Worm (Caenorhabditis elegans) whole organism, L4 larva: ENCODE results near the gene rpn-6.2.

Source experiments
- D1046.2 ChIP-seq: fragments of 200-800 bp; sonication (Bioruptor generic); IDR thresholded peaks from 2 replicates; pipeline ENCODE4 v1.3.6; 2022; ENCODE audit warnings: missing genetic modification characterization, missing compliant biosample characterization
- F10B5.3 ChIP-seq: sonication (generic microtip); optimal IDR thresholded peaks from 2 replicates; lab custom pipeline; 2016; ENCODE audit warnings: mild to moderate bottlenecking, missing genetic modification characterization, missing compliant biosample characterization
- F26F4.8 ChIP-seq: fragments of 200-800 bp; sonication (Bioruptor generic); conservative IDR thresholded peaks from 2 replicates; pipeline ENCODE4 v1.3.6; 2022; ENCODE audit warnings: missing genetic modification characterization, missing compliant biosample characterization
- F37D6.2 ChIP-seq: sonication (generic microtip); optimal IDR thresholded peaks from 2 replicates; lab custom pipeline; 2016; ENCODE audit warnings: mild to moderate bottlenecking, missing genetic modification characterization, missing compliant biosample characterization
- R02D3.7 ChIP-seq: fragments of 150-350 bp; sonication (generic microtip); optimal IDR thresholded peaks from 3 replicates; lab custom pipeline; 2014; ENCODE audit warnings: missing biosample characterization, missing genetic modification characterization
- T20F7.1 ChIP-seq: fragments of 200-800 bp; sonication (Bioruptor generic); optimal IDR thresholded peaks from 2 replicates; lab custom pipeline; 2018; ENCODE audit warnings: mild to moderate bottlenecking, missing genetic modification characterization, missing compliant biosample characterization
- Y75B8A.6 ChIP-seq: fragments of 200-800 bp; sonication (Bioruptor generic); IDR thresholded peaks from 2 replicates; pipeline ENCODE4 v1.3.6; 2022; ENCODE audit warnings: missing genetic modification reagents, missing genetic modification characterization, missing compliant biosample characterization
- ZK337.2 ChIP-seq: fragments of 200-800 bp; sonication (Bioruptor generic); IDR thresholded peaks from 2 replicates; pipeline ENCODE4 v1.3.6; 2022; ENCODE audit warnings: missing genetic modification reagents, missing genetic modification characterization, missing compliant biosample characterization
- ZK546.5 ChIP-seq, 2 experiments: sonication (generic microtip); optimal IDR thresholded peaks; 2 replicates each; lab custom pipeline; 2017; ENCODE audit warnings: missing biosample characterization in 2 of 2, missing genetic modification characterization in 2 of 2
- aha-1 ChIP-seq: fragments of 150-350 bp; peaks from one replicate; lab custom pipeline; 2014; ENCODE audit warnings: missing biosample characterization, missing genetic modification characterization
- ama-1 ChIP-seq: fragments of 150-350 bp; optimal IDR thresholded peaks from 2 replicates; lab custom pipeline; 2014; ENCODE audit warnings: inconsistent platforms, mixed read lengths
- ceh-28 ChIP-seq: fragments of 150-350 bp; optimal IDR thresholded peaks from 2 replicates; lab custom pipeline; 2014; ENCODE audit warnings: missing biosample characterization, missing genetic modification reagents, missing genetic modification characterization
- ceh-44 ChIP-seq: fragments of 200-800 bp; sonication (Bioruptor generic); IDR thresholded peaks from 2 replicates; pipeline ENCODE4 v1.3.6; 2022; ENCODE audit warnings: missing genetic modification reagents, missing genetic modification characterization, missing compliant biosample characterization
- ceh-82 ChIP-seq: sonication (generic microtip); optimal IDR thresholded peaks from 2 replicates; lab custom pipeline; 2017; ENCODE audit warnings: missing biosample characterization, missing genetic modification characterization
- ctbp-1 ChIP-seq: fragments of 200-800 bp; sonication (Bioruptor generic); IDR thresholded peaks from 2 replicates; pipeline ENCODE4 v1.3.6; 2022; ENCODE audit warnings: missing genetic modification reagents, missing genetic modification characterization, missing compliant biosample characterization
- daf-12 ChIP-seq: fragments of 150-350 bp; optimal IDR thresholded peaks from 2 replicates; lab custom pipeline; 2014; ENCODE audit warnings: missing biosample characterization, missing genetic modification reagents, missing genetic modification characterization
- daf-8 ChIP-seq: fragments of 200-800 bp; sonication (Bioruptor generic); IDR thresholded peaks from 2 replicates; pipeline ENCODE4 v1.3.6; 2022; ENCODE audit warnings: missing genetic modification characterization, missing compliant biosample characterization
- dmd-6 ChIP-seq: fragments of 200-800 bp; sonication (Bioruptor generic); IDR thresholded peaks from 2 replicates; pipeline ENCODE4 v1.3.6; 2022; ENCODE audit warnings: missing genetic modification reagents, missing genetic modification characterization, missing compliant biosample characterization
- dmd-8 ChIP-seq: fragments of 200-800 bp; sonication (Bioruptor generic); IDR thresholded peaks from 2 replicates; pipeline ENCODE4 v1.3.6; 2022; ENCODE audit warnings: missing genetic modification characterization, missing compliant biosample characterization
- dpl-1 ChIP-seq: fragments of 150-350 bp; optimal IDR thresholded peaks from 2 replicates; lab custom pipeline; 2014; ENCODE audit warnings: missing biosample characterization, missing genetic modification reagents, missing genetic modification characterization
- duxl-1 ChIP-seq: sonication (generic microtip); optimal IDR thresholded peaks from 2 replicates; lab custom pipeline; 2016; ENCODE audit warnings: mild to moderate bottlenecking, missing genetic modification characterization, moderate library complexity, missing compliant biosample characterization; ENCODE audit not compliant: poor library complexity
- dve-1 ChIP-seq: sonication (generic microtip); optimal IDR thresholded peaks from 2 replicates; lab custom pipeline; 2017; ENCODE audit warnings: antibody characterized with exemption, mild to moderate bottlenecking, missing genetic modification characterization, missing compliant biosample characterization; ENCODE audit not compliant: insufficient read depth
- hlh-11 ChIP-seq: fragments of 200-800 bp; sonication (Bioruptor generic); optimal IDR thresholded peaks from 2 replicates; lab custom pipeline; 2018; ENCODE audit warnings: mild to moderate bottlenecking, missing genetic modification characterization, missing compliant biosample characterization
- hlh-30 ChIP-seq: sonication (generic microtip); optimal IDR thresholded peaks from 2 replicates; lab custom pipeline; 2017; ENCODE audit warnings: antibody characterized with exemption, mild to moderate bottlenecking, missing genetic modification characterization, missing compliant biosample characterization; ENCODE audit not compliant: insufficient read depth
- hmg-1.1 ChIP-seq: fragments of 200-800 bp; sonication (Bioruptor generic); IDR thresholded peaks from 2 replicates; pipeline ENCODE4 v1.3.6; 2022; ENCODE audit warnings: missing genetic modification reagents, missing genetic modification characterization, missing compliant biosample characterization
- jun-1 ChIP-seq: fragments of 150-350 bp; optimal IDR thresholded peaks from 2 replicates; lab custom pipeline; 2014; ENCODE audit warnings: missing biosample characterization, missing genetic modification reagents, missing genetic modification characterization
- lim-7 ChIP-seq: fragments of 200-800 bp; sonication (Bioruptor generic); IDR thresholded peaks from 2 replicates; pipeline ENCODE4 v1.3.6; 2022; ENCODE audit warnings: missing genetic modification characterization, missing compliant biosample characterization
- lin-15B ChIP-seq: fragments of 150-350 bp; sonication (generic microtip); optimal IDR thresholded peaks from 3 replicates; lab custom pipeline; 2014; ENCODE audit warnings: missing biosample characterization, missing genetic modification characterization
- lir-3 ChIP-seq: sonication (generic microtip); optimal IDR thresholded peaks from 2 replicates; lab custom pipeline; 2016; ENCODE audit warnings: mild to moderate bottlenecking, missing genetic modification characterization, missing compliant biosample characterization
- mdl-1 ChIP-seq, 2 experiments: fragments of 150-350 bp in 1 of 2; sonication (generic microtip) in 1 of 2; optimal IDR thresholded peaks; 2 replicates each; lab custom pipeline; 2014 to 2017; ENCODE audit warnings: missing biosample characterization in 2 of 2, missing genetic modification characterization in 2 of 2
- mep-1 ChIP-seq: fragments of 150-350 bp; sonication (generic microtip); optimal IDR thresholded peaks from 3 replicates; lab custom pipeline; 2014; ENCODE audit warnings: missing biosample characterization, missing genetic modification characterization
- mxl-2 ChIP-seq: fragments of 200-800 bp; sonication (Bioruptor generic); conservative IDR thresholded peaks from 2 replicates; pipeline ENCODE4 v1.3.6; 2022; ENCODE audit warnings: missing genetic modification reagents, missing genetic modification characterization, missing compliant biosample characterization
- mxl-3 ChIP-seq: fragments of 200-800 bp; sonication (Bioruptor generic); optimal IDR thresholded peaks from 2 replicates; lab custom pipeline; 2018; ENCODE audit warnings: mild to moderate bottlenecking, missing genetic modification characterization, missing compliant biosample characterization
- nhr-10 ChIP-seq: fragments of 150-350 bp; optimal IDR thresholded peaks from 2 replicates; lab custom pipeline; 2014; ENCODE audit warnings: missing biosample characterization, missing genetic modification characterization
- nhr-102 ChIP-seq: sonication (generic microtip); optimal IDR thresholded peaks from 2 replicates; lab custom pipeline; 2016; ENCODE audit warnings: mild to moderate bottlenecking, missing genetic modification characterization, moderate library complexity, missing compliant biosample characterization
- nhr-237 ChIP-seq: sonication (generic microtip); optimal IDR thresholded peaks from 2 replicates; lab custom pipeline; 2017; ENCODE audit warnings: missing biosample characterization, missing genetic modification characterization
- nhr-25 ChIP-seq: sonication (generic microtip); optimal IDR thresholded peaks from 2 replicates; lab custom pipeline; 2017; ENCODE audit warnings: missing genetic modification characterization, mild to moderate bottlenecking, missing compliant biosample characterization, antibody characterized with exemption, moderate library complexity, borderline replicate concordance; ENCODE audit not compliant: insufficient read depth
- nhr-28 ChIP-seq: fragments of 150-350 bp; optimal IDR thresholded peaks from 2 replicates; lab custom pipeline; 2014; ENCODE audit warnings: missing biosample characterization, missing genetic modification characterization
- nhr-48 ChIP-seq: sonication (generic microtip); optimal IDR thresholded peaks from 2 replicates; lab custom pipeline; 2016; ENCODE audit warnings: mild to moderate bottlenecking, missing genetic modification characterization, missing compliant biosample characterization
- nhr-77 ChIP-seq: fragments of 150-350 bp; optimal IDR thresholded peaks from 2 replicates; lab custom pipeline; 2014; ENCODE audit warnings: missing biosample characterization, missing genetic modification characterization
- set-16 ChIP-seq: fragments of 200-800 bp; sonication (Bioruptor generic); IDR thresholded peaks from 2 replicates; pipeline ENCODE4 v1.3.6; 2022; ENCODE audit warnings: missing genetic modification reagents, missing genetic modification characterization, missing compliant biosample characterization
- skn-1 ChIP-seq: fragments of 150-350 bp; optimal IDR thresholded peaks from 2 replicates; lab custom pipeline; 2014; ENCODE audit warnings: missing biosample characterization, missing genetic modification characterization
- snpc-1.2 ChIP-seq: fragments of 200-800 bp; sonication (Bioruptor generic); IDR thresholded peaks from 2 replicates; pipeline ENCODE4 v1.3.6; 2022; ENCODE audit warnings: missing genetic modification reagents, missing genetic modification characterization, missing compliant biosample characterization
- snpc-4 ChIP-seq: fragments of 150-350 bp; optimal IDR thresholded peaks from 2 replicates; lab custom pipeline; 2014; ENCODE audit warnings: missing biosample characterization, missing genetic modification characterization
- spr-1 ChIP-seq: sonication (generic microtip); optimal IDR thresholded peaks from 2 replicates; lab custom pipeline; 2016; ENCODE audit warnings: mild to moderate bottlenecking, missing genetic modification characterization, missing compliant biosample characterization
- tag-97 ChIP-seq: fragments of 200-800 bp; sonication (Bioruptor generic); IDR thresholded peaks from 2 replicates; pipeline ENCODE4 v1.3.6; 2022; ENCODE audit warnings: missing genetic modification characterization, missing compliant biosample characterization
- tra-1 ChIP-seq: fragments of 200-800 bp; sonication (Bioruptor generic); IDR thresholded peaks from 2 replicates; pipeline ENCODE4 v1.3.6; 2022; ENCODE audit warnings: missing genetic modification reagents, missing genetic modification characterization, missing compliant biosample characterization
- unc-130 ChIP-seq: sonication (generic microtip); optimal IDR thresholded peaks from 2 replicates; lab custom pipeline; 2016; ENCODE audit warnings: missing genetic modification reagents, missing genetic modification characterization, missing compliant biosample characterization
- unc-39 ChIP-seq: sonication (generic microtip); optimal IDR thresholded peaks from 2 replicates; lab custom pipeline; 2017; ENCODE audit warnings: missing biosample characterization, missing genetic modification characterization
- unc-62 ChIP-seq, 3 experiments: fragments of 150-350 bp in 1 of 3; sonication (generic microtip); optimal IDR thresholded peaks in 2 of 3; peaks in 1 of 3; 1 replicate in 1 of 3; 2 replicates in 2 of 3; lab custom pipeline; 2014 to 2017; ENCODE audit warnings: missing biosample characterization in 3 of 3, missing genetic modification characterization in 3 of 3, missing genetic modification reagents in 3 of 3, missing genotype in 1 of 3
- ztf-7 ChIP-seq: fragments of 150-350 bp; optimal IDR thresholded peaks from 2 replicates; lab custom pipeline; 2014; ENCODE audit warnings: missing biosample characterization, missing genetic modification characterization

The rpn-6.2 gene

DNA sequence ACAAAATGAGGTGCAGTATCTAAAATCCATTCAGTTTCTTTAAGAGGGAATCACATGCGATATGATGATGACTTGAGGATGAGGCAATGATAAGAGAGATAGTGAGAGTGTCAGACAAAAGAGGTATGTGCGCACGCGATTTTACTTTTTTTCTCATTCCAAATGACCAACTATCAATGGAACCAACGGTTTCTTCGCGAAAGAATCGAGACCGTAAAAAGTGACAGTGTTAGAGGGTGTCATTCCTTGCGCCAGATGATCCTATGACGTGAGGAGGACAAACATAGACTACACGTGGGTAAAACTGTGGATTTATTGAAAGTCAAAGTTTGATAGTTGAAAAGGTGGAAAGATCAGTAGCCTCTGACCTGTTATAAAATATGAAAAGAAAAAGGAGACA, 18.0 kb downstream of the rpn-6.2 start:
- no peak for TF ChIP-seq nhr-237 (tag; lab: Kevin White, UChicago)
- no peak for TF ChIP-seq ceh-82 (tag; lab: Kevin White, UChicago)
- TF ChIP-seq lir-3 (tag; lab: Kevin White, UChicago) = no peak
- no peak for TF ChIP-seq jun-1 (tag; lab: Kevin White, UChicago)
- TF ChIP-seq Y75B8A.6 (GFP tag; lab: Robert Waterston, UW) = 0 out of 2 replicates have a peak, but pooled peaks have one; percentile 52
- peak; percentile 80 for TF ChIP-seq nhr-28 (tag; lab: Kevin White, UChicago)
- TF ChIP-seq aha-1 (tag; lab: Kevin White, UChicago) = no peak
- TF ChIP-seq ZK546.5 (tag; optimal IDR thresholded peaks at IDR 0.05; lab: Kevin White, UChicago) = no peak
- TF ChIP-seq daf-8 = no peak
- TF ChIP-seq mdl-1 (tag; optimal IDR thresholded peaks at IDR 0.05; lab: Kevin White, UChicago) = peak; percentile 53 to 95
- TF ChIP-seq skn-1 = no peak
- TF ChIP-seq R02D3.7 (tag; lab: Kevin White, UChicago) = no peak
- no peak for TF ChIP-seq unc-39 (tag; lab: Kevin White, UChicago)
- TF ChIP-seq hmg-1.1 (GFP tag; lab: Robert Waterston, UW) = no peak
- TF ChIP-seq lim-7 = no peak
- no peak for TF ChIP-seq ceh-28 (tag; lab: Kevin White, UChicago)
- no peak for TF ChIP-seq ctbp-1
- TF ChIP-seq ztf-7 = peak; percentile 7
- no peak for TF ChIP-seq snpc-1.2 (GFP tag; lab: Robert Waterston, UW)
- no peak for TF ChIP-seq F10B5.3 (tag; lab: Kevin White, UChicago)
- peak; percentile 33 for TF ChIP-seq nhr-77 (tag; lab: Kevin White, UChicago)
- no peak for TF ChIP-seq spr-1 (tag; lab: Kevin White, UChicago)
- peak; percentile 24 for TF ChIP-seq ama-1 (lab: Kevin White, UChicago)
- no peak for TF ChIP-seq unc-130 (GFP tag; lab: Kevin White, UChicago)
- no peak for TF ChIP-seq F26F4.8
- no peak for TF ChIP-seq mep-1 (tag; lab: Kevin White, UChicago)
- TF ChIP-seq snpc-4 = no peak
- peak; percentile 27 for TF ChIP-seq nhr-48
- no peak for TF ChIP-seq nhr-25 (tag; lab: Kevin White, UChicago)
- TF ChIP-seq mxl-3 (GFP tag; lab: Kevin White, UChicago) = peak; percentile 63
- TF ChIP-seq set-16 = no peak
- peak; percentile 6 for TF ChIP-seq nhr-10 (tag; lab: Kevin White, UChicago)
- TF ChIP-seq duxl-1 (tag; lab: Kevin White, UChicago) = peak; percentile 48
- no peak for TF ChIP-seq F37D6.2
- TF ChIP-seq unc-62 (GFP tag; optimal IDR thresholded peaks at IDR 0.05 in 1 of 2; lab: Kevin White, UChicago) = no peak
- TF ChIP-seq unc-62 (tag; optimal IDR thresholded peaks at IDR 0.05; lab: Kevin White, UChicago) = no peak
- no peak for TF ChIP-seq daf-12 (tag; lab: Kevin White, UChicago)
- TF ChIP-seq ceh-44 = no peak
- no peak for TF ChIP-seq mxl-2
- TF ChIP-seq D1046.2 (GFP tag; lab: Robert Waterston, UW) = no peak
- TF ChIP-seq T20F7.1 (GFP tag; lab: Kevin White, UChicago) = no peak
- no peak for TF ChIP-seq dpl-1 (GFP tag; lab: Kevin White, UChicago)
- no peak for TF ChIP-seq lin-15B (tag; lab: Kevin White, UChicago)
- peak; percentile 92 for TF ChIP-seq hlh-30 (tag; lab: Kevin White, UChicago)
- TF ChIP-seq hlh-11 (tag; lab: Kevin White, UChicago) = peak; percentile 74
- TF ChIP-seq nhr-102 (tag; lab: Kevin White, UChicago) = no peak
- peak; percentile 62 for TF ChIP-seq dve-1 (tag; lab: Kevin White, UChicago)
- no peak for TF ChIP-seq ZK337.2 (GFP tag; lab: Robert Waterston, UW)
- TF ChIP-seq dmd-6 (GFP tag; lab: Robert Waterston, UW) = peak; percentile 36
- no peak for TF ChIP-seq tag-97 (GFP tag; lab: Robert Waterston, UW)
- 0 out of 2 replicates have a peak, but pooled peaks have one; percentile 25 for TF ChIP-seq dmd-8 (GFP tag; lab: Robert Waterston, UW)
- TF ChIP-seq tra-1 (GFP tag; lab: Robert Waterston, UW) = 0 out of 2 replicates have a peak, but pooled peaks have one; percentile 39
